Fruit fly (Drosophila melanogaster): Measurements from ENCODE around the gene CG17734.
A peak's percentile ranks its signal among the peaks of the same experiment; 100 is the strongest.

CG17734 gene

DNA sequence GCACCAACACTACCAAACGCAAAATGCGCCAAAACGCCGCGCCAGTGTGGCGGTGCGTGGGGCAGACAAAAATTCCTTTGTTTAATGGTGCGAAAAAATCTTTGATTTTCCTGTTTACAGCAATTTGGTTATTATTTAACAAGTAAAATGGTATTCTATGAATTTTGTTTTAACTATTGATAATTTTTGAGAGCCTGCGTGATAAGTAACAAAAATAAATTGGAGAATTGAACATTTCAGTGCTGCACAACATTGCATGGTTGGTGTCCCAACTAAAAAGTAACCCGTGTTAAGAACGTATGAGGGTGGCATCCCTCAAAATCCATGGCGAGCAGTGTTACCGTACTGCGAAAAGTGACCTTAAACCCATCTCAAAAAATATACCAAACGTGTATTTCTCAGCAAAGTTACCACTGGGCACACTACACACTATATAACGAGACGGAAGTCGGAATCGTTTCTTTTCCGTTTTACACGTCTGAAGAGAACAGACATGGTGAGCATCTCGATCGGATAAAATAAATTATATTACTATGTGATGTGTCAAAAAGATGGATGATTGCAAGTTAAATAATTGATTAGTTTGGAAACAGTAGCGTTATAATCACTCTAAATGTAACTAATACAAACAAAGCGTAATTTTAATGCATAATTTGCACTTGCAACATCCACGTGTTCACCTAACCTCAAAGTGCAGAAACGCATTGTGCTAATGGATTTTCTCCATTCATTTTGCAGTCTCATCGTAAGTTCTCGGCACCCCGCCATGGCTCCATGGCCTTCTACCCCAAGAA lies 22.2 kb downstream of the CG17734 start, which contains the start of the genes CG6693 and RpL3 (continued):
- peak; percentile 44 for TF ChIP-seq Dip3 (GFP tag; optimal IDR thresholded peaks at IDR 0.05)
- peak; percentile 45 for TF ChIP-seq CG33557 (GFP tag; optimal IDR thresholded peaks at IDR 0.05)
- no peak; the same call in 2 of the 3 replicates for TF ChIP-seq CG6791 (GFP tag; IDR thresholded peaks at IDR 0.05; ENCODE audit: partially characterized antibody)
- peak; percentile 85 for TF ChIP-seq Jarid2 (GFP tag; optimal IDR thresholded peaks at IDR 0.05)
- peak; percentile 51 for TF ChIP-seq CG9609 (GFP tag; optimal IDR thresholded peaks at IDR 0.05)
- TF ChIP-seq Hey (tag; optimal IDR thresholded peaks at IDR 0.05), result peak; percentile 66
- TF ChIP-seq vfl (GFP tag; optimal IDR thresholded peaks at IDR 0.05), result peak; percentile 63
- peak; percentile 84 for TF ChIP-seq scrt (GFP tag; optimal IDR thresholded peaks at IDR 0.05)
- TF ChIP-seq tap (tag; optimal IDR thresholded peaks at IDR 0.05), result peak; percentile 84
- TF ChIP-seq CG14710 (tag; optimal IDR thresholded peaks at IDR 0.05), result peak; percentile 91
- TF ChIP-seq psq (GFP tag; optimal IDR thresholded peaks at IDR 0.05), result no peak
- TF ChIP-seq zf30C (GFP tag; optimal IDR thresholded peaks at IDR 0.05), result no peak
- TF ChIP-seq crol (GFP tag; IDR thresholded peaks at IDR 0.05), result no peak; the same call in 1 of the 2 replicates
- peak; percentile 85 for TF ChIP-seq CG31365 (tag; optimal IDR thresholded peaks at IDR 0.05)
- peak; percentile 71 for TF ChIP-seq Sry-δ (GFP tag; optimal IDR thresholded peaks at IDR 0.05)
- no peak for TF ChIP-seq pum (GFP tag; optimal IDR thresholded peaks at IDR 0.05)
- peak; percentile 86 for TF ChIP-seq CG32532 (GFP tag; IDR thresholded peaks at IDR 0.05)
- peak; percentile 84; the same call in 1 of the 2 replicates for TF ChIP-seq Awh (GFP tag; IDR thresholded peaks at IDR 0.05)
- peak; percentile 66 for TF ChIP-seq gcm2 (GFP tag; optimal IDR thresholded peaks at IDR 0.05)
- TF ChIP-seq dimm (GFP tag; IDR thresholded peaks at IDR 0.05), result no peak
- peak; percentile 90 for TF ChIP-seq mirr (GFP tag; optimal IDR thresholded peaks at IDR 0.05)
- no peak; the same call in 2 of the 3 replicates for TF ChIP-seq CG34224 (GFP tag; IDR thresholded peaks at IDR 0.05; ENCODE audit: partially characterized antibody)
- TF ChIP-seq CG6683 (GFP tag; optimal IDR thresholded peaks at IDR 0.05), result peak; percentile 65
- TF ChIP-seq CG1024 (GFP tag; IDR thresholded peaks at IDR 0.05), result peak; percentile 65
- no peak for TF ChIP-seq prd (optimal IDR thresholded peaks at IDR 0.05)
- peak; percentile 43; the same call in 2 of the 3 replicates for TF ChIP-seq prd (GFP tag; IDR thresholded peaks at IDR 0.05)
- peak; percentile 61 for TF ChIP-seq cwo (GFP tag; optimal IDR thresholded peaks at IDR 0.05)
- TF ChIP-seq CG1832 (GFP tag; optimal IDR thresholded peaks at IDR 0.05), result no peak
- peak; percentile 69 for TF ChIP-seq CG18262 (tag; optimal IDR thresholded peaks at IDR 0.05)
- TF ChIP-seq D (optimal IDR thresholded peaks at IDR 0.05), result no peak
- TF ChIP-seq D (GFP tag; optimal IDR thresholded peaks at IDR 0.05), result peak; percentile 44
- TF ChIP-seq HHEX (GFP tag; optimal IDR thresholded peaks at IDR 0.05), result peak; percentile 87
- TF ChIP-seq E2f2 (GFP tag; IDR thresholded peaks at IDR 0.05), result peak; percentile 82
- peak; percentile 79 for TF ChIP-seq Dp (GFP tag; optimal IDR thresholded peaks at IDR 0.05)
- peak; percentile 88 for TF ChIP-seq dm (GFP tag; optimal IDR thresholded peaks at IDR 0.05)
- peak; percentile 71 for TF ChIP-seq rib (GFP tag; IDR thresholded peaks at IDR 0.05)
- TF ChIP-seq CG12219 (GFP tag; optimal IDR thresholded peaks at IDR 0.05), result peak; percentile 86
- peak; percentile 49 for TF ChIP-seq stwl (tag; optimal IDR thresholded peaks at IDR 0.05)
- TF ChIP-seq ab (GFP tag; optimal IDR thresholded peaks at IDR 0.05), result peak; percentile 38
- peak; percentile 47 for TF ChIP-seq ERR (GFP tag; optimal IDR thresholded peaks at IDR 0.05)
- TF ChIP-seq CG6272 (GFP tag; IDR thresholded peaks at IDR 0.05), result peak; percentile 47; the same call in 1 of the 2 replicates
- TF ChIP-seq Antp (GFP tag; optimal IDR thresholded peaks at IDR 0.05), result no peak
- peak; percentile 80; the same call in 2 of the 3 replicates for TF ChIP-seq otp (GFP tag; IDR thresholded peaks at IDR 0.05)
- TF ChIP-seq CG3726 (GFP tag; IDR thresholded peaks at IDR 0.05), result no peak
- peak; percentile 70 for TF ChIP-seq Dek (tag; optimal IDR thresholded peaks at IDR 0.05)
- TF ChIP-seq gcm (GFP tag; optimal IDR thresholded peaks at IDR 0.05), result peak; percentile 78
- TF ChIP-seq zen2 (GFP tag; IDR thresholded peaks at IDR 0.05; ENCODE audit: partially characterized antibody), result no peak
- TF ChIP-seq CG34376 (GFP tag; optimal IDR thresholded peaks at IDR 0.05), result peak; percentile 98
- TF ChIP-seq tin (GFP tag; optimal IDR thresholded peaks at IDR 0.05), result peak; percentile 21
